Worm (Caenorhabditis elegans): ENCODE results near the gene anat-1.

Gene anat-1

ce11 chrIV:6790438-6791124 is 19.9 kb downstream of the anat-1 start, which contains the start of the genes C17H12.2 and vha-8 (continued):
- TF ChIP-seq hif-1 (tag; optimal IDR thresholded peaks at IDR 0.05) (peak in 1 of 2 experiments; percentile 69), F37D6.2 (tag; optimal IDR thresholded peaks at IDR 0.05) (peak; percentile 56), F49E8.2 (tag; optimal IDR thresholded peaks at IDR 0.05; ENCODE audit: borderline replicate concordance) (no peak), nhr-48 (tag; optimal IDR thresholded peaks at IDR 0.05) (peak; percentile 45), lin-1 (GFP tag; IDR thresholded peaks at IDR 0.05) (peak; percentile 68; the same call in 1 of the 2 replicates), ceh-44 (GFP tag; IDR thresholded peaks at IDR 0.05) (0 out of 2 replicates have a peak, but pooled peaks have one; percentile 11), tra-1 (GFP tag; IDR thresholded peaks at IDR 0.05) (0 out of 2 replicates have a peak, but pooled peaks have one; percentile 41), hlh-11 (tag; optimal IDR thresholded peaks at IDR 0.05) (peak; percentile 91), php-3 (GFP tag; IDR thresholded peaks at IDR 0.05) (no peak), T20F7.1 (GFP tag; optimal IDR thresholded peaks at IDR 0.05) (peak; percentile 85), rbr-2 (tag; optimal IDR thresholded peaks at IDR 0.05) (peak; percentile 90), pqm-1 (tag; optimal IDR thresholded peaks at IDR 0.05) (peak; percentile 90), Y48G9A.11 (GFP tag; IDR thresholded peaks at IDR 0.05) (no peak), daf-8 (GFP tag; IDR thresholded peaks at IDR 0.05) (no peak), dmd-9 (GFP tag; IDR thresholded peaks at IDR 0.05) (0 out of 2 replicates have a peak, but pooled peaks have one; percentile 63), daf-16 (GFP tag; optimal IDR thresholded peaks at IDR 0.05) (peak in 1 of 2 experiments; percentile 47), daf-16 (tag; optimal IDR thresholded peaks at IDR 0.05) (peak; percentile 58), vab-7 (GFP tag; IDR thresholded peaks at IDR 0.05) (peak; percentile 46; the same call in 1 of the 2 replicates), hmg-1.1 (GFP tag; IDR thresholded peaks at IDR 0.05) (peak; percentile 89), ZK546.5 (tag; optimal IDR thresholded peaks at IDR 0.05) (peak; percentile 1 to 30), nhr-11 (tag; optimal IDR thresholded peaks at IDR 0.05) (peak; percentile 95), dpl-1 (GFP tag; optimal IDR thresholded peaks at IDR 0.05) (peak; percentile 85), ctbp-1 (GFP tag; IDR thresholded peaks at IDR 0.05) (peak; percentile 66), arid-1 (GFP tag; conservative IDR thresholded peaks at IDR 0.05) (0 out of 2 replicates have a peak, but pooled peaks have one; percentile 25), nhr-102 (tag; optimal IDR thresholded peaks at IDR 0.05) (peak; percentile 62), mdt-29 (GFP tag; IDR thresholded peaks at IDR 0.05) (peak; percentile 84), nhr-25 (tag; optimal IDR thresholded peaks at IDR 0.05; ENCODE audit: borderline replicate concordance, insufficient read depth) (peak; percentile 87), nhr-28 (tag; optimal IDR thresholded peaks at IDR 0.05) (peak; percentile 95), mxl-3 (GFP tag; optimal IDR thresholded peaks at IDR 0.05) (peak; percentile 91), ama-1 (optimal IDR thresholded peaks at IDR 0.05) (peak; percentile 89), dmd-6 (GFP tag; IDR thresholded peaks at IDR 0.05) (peak; percentile 88)

- TF ChIP-seq zfp-3 (GFP tag; conservative IDR thresholded peaks at IDR 0.05): peak; percentile 63
- no peak for TF ChIP-seq nhr-42 (GFP tag; IDR thresholded peaks at IDR 0.05)
- no peak for TF ChIP-seq daf-16 (GFP tag; optimal IDR thresholded peaks at IDR 0.05)
- TF ChIP-seq daf-16 (tag; optimal IDR thresholded peaks at IDR 0.05): peak; percentile 15
- TF ChIP-seq mes-2 (tag; optimal IDR thresholded peaks at IDR 0.05; ENCODE audit: poor library complexity, severe bottlenecking): peak; percentile 29
- TF ChIP-seq daf-8 (GFP tag; IDR thresholded peaks at IDR 0.05): no peak
- no peak for TF ChIP-seq daf-12 (tag; optimal IDR thresholded peaks at IDR 0.05)
- no peak for TF ChIP-seq nhr-28 (tag; optimal IDR thresholded peaks at IDR 0.05)
- TF ChIP-seq T26A8.4 (GFP tag; IDR thresholded peaks at IDR 0.05): no peak; the same call in 1 of the 2 replicates
- TF ChIP-seq dmd-6 (GFP tag; IDR thresholded peaks at IDR 0.05): 0 out of 2 replicates have a peak, but pooled peaks have one; percentile 7
- TF ChIP-seq ceh-20 (GFP tag; IDR thresholded peaks at IDR 0.05): no peak
- no peak for TF ChIP-seq F49E8.2 (tag; optimal IDR thresholded peaks at IDR 0.05; ENCODE audit: borderline replicate concordance)
- 0 out of 2 replicates have a peak, but pooled peaks have one; percentile 32 for TF ChIP-seq D1046.2 (GFP tag; IDR thresholded peaks at IDR 0.05)
- peak; percentile 35 for TF ChIP-seq mep-1 (tag; optimal IDR thresholded peaks at IDR 0.05)
- TF ChIP-seq nhr-102 (tag; optimal IDR thresholded peaks at IDR 0.05): peak; percentile 72
- TF ChIP-seq attf-4 (tag; optimal IDR thresholded peaks at IDR 0.05): peak; percentile 26
- peak; percentile 50 for TF ChIP-seq spr-3 (GFP tag; optimal IDR thresholded peaks at IDR 0.05)
- no peak for TF ChIP-seq nhr-11 (tag; optimal IDR thresholded peaks at IDR 0.05)
- peak in 1 of 2 experiments; percentile 48 for TF ChIP-seq lsy-2 (tag; optimal IDR thresholded peaks at IDR 0.05)
- 0 out of 2 replicates have a peak, but pooled peaks have one; percentile 13 for TF ChIP-seq arid-1 (GFP tag; conservative IDR thresholded peaks at IDR 0.05)
- TF ChIP-seq lin-1 (GFP tag; IDR thresholded peaks at IDR 0.05): peak; percentile 17; the same call in 1 of the 2 replicates
- peak; percentile 56 for TF ChIP-seq snpc-4 (tag; optimal IDR thresholded peaks at IDR 0.05)
- TF ChIP-seq daf-19 (GFP tag; conservative IDR thresholded peaks at IDR 0.05): no peak
- 0 out of 2 replicates have a peak, but pooled peaks have one; percentile 26 for TF ChIP-seq tra-1 (GFP tag; IDR thresholded peaks at IDR 0.05)
These were observed 22.0 kb downstream of the anat-1 start for ce11 chrIV:6792380-6793309.
